Fruit fly (Drosophila melanogaster) whole organism, embryonic: ENCODE data around the gene Rbbp5.

Experiments
- Bgb ChIP-seq: fragments of 200-800 bp; sonication (Bioruptor generic); IDR thresholded peaks from 2 replicates; pipeline ENCODE4 v1.3.6; 2022; ENCODE audit warnings: missing biosample characterization, missing genetic modification characterization; ENCODE audit not compliant: partially characterized antibody
- BtbVII ChIP-seq: fragments of 200-800 bp; sonication (Bioruptor generic); optimal IDR thresholded peaks from 3 replicates; lab custom pipeline; 2017; ENCODE audit warnings: missing biosample characterization, mild to moderate bottlenecking, missing genetic modification characterization
- CG11398 ChIP-seq: fragments of 200-800 bp; sonication (Bioruptor generic); optimal IDR thresholded peaks from 2 replicates; lab custom pipeline; 2016; ENCODE audit warnings: missing biosample characterization, missing genetic modification characterization
- CG11723 ChIP-seq: fragments of 200-800 bp; sonication (Bioruptor generic); optimal IDR thresholded peaks from 2 replicates; lab custom pipeline; 2017; ENCODE audit warnings: missing biosample characterization, mild to moderate bottlenecking, missing genetic modification characterization
- CG12659 ChIP-seq: fragments of 200-800 bp; sonication (Bioruptor generic); optimal IDR thresholded peaks from 3 replicates; lab custom pipeline; 2017; ENCODE audit warnings: mild to moderate bottlenecking, missing biosample characterization, missing genetic modification reagents, missing genetic modification characterization
- CG13287 ChIP-seq: fragments of 200-800 bp; sonication (Bioruptor generic); IDR thresholded peaks from 2 replicates; pipeline ENCODE4 v1.3.6; 2022; ENCODE audit warnings: missing biosample characterization, missing genetic modification characterization; ENCODE audit not compliant: partially characterized antibody
- CG14860 ChIP-seq: fragments of 200-800 bp; sonication (Bioruptor generic); IDR thresholded peaks from 3 replicates; pipeline ENCODE4 v1.3.6; 2022; ENCODE audit warnings: missing biosample characterization, missing genetic modification characterization; ENCODE audit not compliant: partially characterized antibody
- CG15073 ChIP-seq: fragments of 200-800 bp; sonication (Bioruptor generic); optimal IDR thresholded peaks from 2 replicates; lab custom pipeline; 2016; ENCODE audit warnings: missing biosample characterization, missing genetic modification characterization
- CG15269 ChIP-seq: fragments of 200-800 bp; sonication (Bioruptor generic); optimal IDR thresholded peaks from 2 replicates; lab custom pipeline; 2018; ENCODE audit warnings: missing biosample characterization, mild to moderate bottlenecking, missing genetic modification characterization, moderate library complexity
- CG15514 ChIP-seq: fragments of 200-800 bp; sonication (Bioruptor generic); optimal IDR thresholded peaks from 3 replicates; lab custom pipeline; 2017; ENCODE audit warnings: missing biosample characterization, missing genetic modification characterization, mild to moderate bottlenecking, moderate library complexity, missing genetic modification reagents
- CG1603 ChIP-seq: fragments of 200-800 bp; sonication (Bioruptor generic); optimal IDR thresholded peaks from 2 replicates; lab custom pipeline; 2019; ENCODE audit warnings: missing biosample characterization, mild to moderate bottlenecking, missing genetic modification characterization, moderate library complexity
- CG17186 ChIP-seq: fragments of 200-800 bp; sonication (Bioruptor generic); optimal IDR thresholded peaks from 3 replicates; lab custom pipeline; 2017; ENCODE audit warnings: missing biosample characterization, missing genetic modification reagents, missing genetic modification characterization
- CG30020 ChIP-seq: fragments of 200-800 bp; optimal IDR thresholded peaks from 2 replicates; lab custom pipeline; 2019; ENCODE audit warnings: missing biosample characterization, mild to moderate bottlenecking, missing genetic modification characterization, moderate library complexity
- CG30431 ChIP-seq: fragments of 200-800 bp; sonication (Bioruptor generic); optimal IDR thresholded peaks from 2 replicates; lab custom pipeline; 2017; ENCODE audit warnings: missing biosample characterization, missing genetic modification characterization
- CG3163 ChIP-seq: fragments of 200-800 bp; sonication (Bioruptor generic); optimal IDR thresholded peaks from 3 replicates; lab custom pipeline; 2016; ENCODE audit warnings: missing biosample characterization, missing genetic modification characterization
- CG33557 ChIP-seq: fragments of 200-800 bp; sonication (Bioruptor generic); optimal IDR thresholded peaks from 2 replicates; lab custom pipeline; 2019; ENCODE audit warnings: missing biosample characterization, mild to moderate bottlenecking, missing genetic modification characterization, moderate library complexity
- CG6272 ChIP-seq: fragments of 200-800 bp; sonication (Bioruptor generic); IDR thresholded peaks from 2 replicates; pipeline ENCODE4 v1.3.6; 2022; ENCODE audit warnings: missing biosample characterization, missing genetic modification characterization
- CG6791 ChIP-seq: fragments of 200-800 bp; sonication (Bioruptor generic); IDR thresholded peaks from 3 replicates; pipeline ENCODE4 v1.3.6; 2022; ENCODE audit warnings: missing biosample characterization, missing genetic modification characterization; ENCODE audit not compliant: partially characterized antibody
- CG7963 ChIP-seq: fragments of 200-800 bp; sonication (Bioruptor generic); IDR thresholded peaks from 3 replicates; pipeline ENCODE4 v1.3.6; 2022; ENCODE audit warnings: missing biosample characterization, missing genetic modification characterization; ENCODE audit not compliant: partially characterized antibody
- CG8924 ChIP-seq: fragments of 200-800 bp; optimal IDR thresholded peaks from 3 replicates; lab custom pipeline; 2019; ENCODE audit warnings: missing biosample characterization, mild to moderate bottlenecking, missing genetic modification characterization, moderate library complexity
- CHES-1-like ChIP-seq: fragments of 200-800 bp; sonication (Bioruptor generic); optimal IDR thresholded peaks from 2 replicates; lab custom pipeline; 2016; ENCODE audit warnings: missing biosample characterization, missing genetic modification characterization
- Dbx ChIP-seq: fragments of 200-800 bp; sonication (Bioruptor generic); IDR thresholded peaks from 3 replicates; pipeline ENCODE4 v1.3.6; 2022; ENCODE audit warnings: missing biosample characterization, missing genetic modification characterization
- Dek ChIP-seq: fragments of 200-800 bp; sonication (Bioruptor generic); optimal IDR thresholded peaks from 3 replicates; lab custom pipeline; 2019; ENCODE audit warnings: missing biosample characterization, mild to moderate bottlenecking, missing genetic modification characterization, moderate library complexity
- Doc3 ChIP-seq: fragments of 200-800 bp; sonication (Bioruptor generic); IDR thresholded peaks from 3 replicates; pipeline ENCODE4 v1.3.6; 2022; ENCODE audit warnings: missing biosample characterization, missing genetic modification characterization; ENCODE audit not compliant: partially characterized antibody
- Dp ChIP-seq: fragments of 200-800 bp; sonication (Bioruptor generic); optimal IDR thresholded peaks from 2 replicates; lab custom pipeline; 2018; ENCODE audit warnings: missing biosample characterization, mild to moderate bottlenecking, missing genetic modification characterization, moderate library complexity
- Dref ChIP-seq: fragments of 200-800 bp; sonication (Bioruptor generic); IDR thresholded peaks from 2 replicates; pipeline ENCODE4 v1.3.6; 2022; ENCODE audit warnings: missing biosample characterization, missing genetic modification characterization
- Eip74EF ChIP-seq, 2 experiments: fragments of 200-800 bp in 1 of 2; fragments of >200 bp in 1 of 2; sonication (Bioruptor generic) in 1 of 2; optimal IDR thresholded peaks; 2 replicates each; lab custom pipeline; 2017 to 2019; ENCODE audit warnings: missing biosample characterization in 2 of 2, missing genetic modification characterization in 2 of 2, mild to moderate bottlenecking in 1 of 2, moderate library complexity in 1 of 2
- Oli ChIP-seq: fragments of 200-800 bp; sonication (Bioruptor generic); optimal IDR thresholded peaks from 2 replicates; lab custom pipeline; 2018; ENCODE audit warnings: missing biosample characterization, mild to moderate bottlenecking, missing genetic modification characterization, moderate library complexity
- Rx ChIP-seq: fragments of 200-800 bp; sonication (Bioruptor generic); IDR thresholded peaks from 2 replicates; pipeline ENCODE4 v1.3.6; 2022; ENCODE audit warnings: missing biosample characterization, missing genetic modification characterization
- Scr ChIP-seq: fragments of 200-800 bp; sonication (Bioruptor generic); IDR thresholded peaks from 2 replicates; pipeline ENCODE4 v1.3.6; 2022; ENCODE audit warnings: missing biosample characterization, missing genetic modification characterization; ENCODE audit not compliant: partially characterized antibody
- ato ChIP-seq: fragments of 200-800 bp; sonication (Bioruptor generic); IDR thresholded peaks from 2 replicates; pipeline ENCODE4 v1.3.6; 2022; ENCODE audit warnings: missing biosample characterization, missing genetic modification characterization; ENCODE audit not compliant: partially characterized antibody
- fd3F ChIP-seq: fragments of 200-800 bp; sonication (Bioruptor generic); optimal IDR thresholded peaks from 2 replicates; lab custom pipeline; 2018; ENCODE audit warnings: missing biosample characterization, mild to moderate bottlenecking, missing genetic modification characterization, moderate library complexity
- knrl ChIP-seq: fragments of 200-800 bp; sonication (Bioruptor generic); IDR thresholded peaks from 3 replicates; pipeline ENCODE4 v1.3.6; 2022; ENCODE audit warnings: missing biosample characterization, missing genetic modification characterization; ENCODE audit not compliant: partially characterized antibody
- maf-S ChIP-seq: fragments of 200-800 bp; sonication (Bioruptor generic); optimal IDR thresholded peaks from 2 replicates; lab custom pipeline; 2016; ENCODE audit warnings: missing biosample characterization, missing genetic modification characterization
- mld ChIP-seq: fragments of 200-800 bp; sonication (Bioruptor generic); IDR thresholded peaks from 3 replicates; pipeline ENCODE4 v1.3.6; 2022; ENCODE audit warnings: missing biosample characterization, missing genetic modification characterization; ENCODE audit not compliant: partially characterized antibody
- nerfin-2 ChIP-seq: fragments of 200-800 bp; sonication (Bioruptor generic); IDR thresholded peaks from 2 replicates; pipeline ENCODE4 v1.3.6; 2022; ENCODE audit warnings: missing biosample characterization, missing genetic modification characterization; ENCODE audit not compliant: partially characterized antibody
- nmo ChIP-seq: fragments of 200-800 bp; sonication (Bioruptor generic); optimal IDR thresholded peaks from 2 replicates; lab custom pipeline; 2018; ENCODE audit warnings: missing biosample characterization, mild to moderate bottlenecking, missing genetic modification characterization, moderate library complexity
- odd ChIP-seq: fragments of 200-800 bp; sonication (Bioruptor generic); optimal IDR thresholded peaks from 2 replicates; lab custom pipeline; 2017; ENCODE audit warnings: missing biosample characterization, mild to moderate bottlenecking, missing genetic modification characterization
- p53 ChIP-seq: fragments of 200-800 bp; sonication (Bioruptor generic); optimal IDR thresholded peaks from 2 replicates; lab custom pipeline; 2016; ENCODE audit warnings: missing biosample characterization, missing genetic modification characterization
- pita ChIP-seq: fragments of 200-800 bp; sonication (Bioruptor generic); optimal IDR thresholded peaks from 2 replicates; lab custom pipeline; 2017; ENCODE audit warnings: missing biosample characterization, mild to moderate bottlenecking, missing genetic modification characterization
- rib ChIP-seq: fragments of 200-800 bp; sonication (Bioruptor generic); IDR thresholded peaks from 2 replicates; pipeline ENCODE4 v1.3.6; 2022; ENCODE audit warnings: missing biosample characterization, missing genetic modification characterization
- ro ChIP-seq: fragments of 200-800 bp; sonication (Bioruptor generic); IDR thresholded peaks from 2 replicates; pipeline ENCODE4 v1.3.6; 2022; ENCODE audit warnings: missing biosample characterization, missing genetic modification characterization
- row ChIP-seq: fragments of 200-800 bp; sonication (Bioruptor generic); IDR thresholded peaks from 3 replicates; pipeline ENCODE4 v1.3.6; 2022; ENCODE audit warnings: missing biosample characterization, missing genetic modification characterization
- run ChIP-seq: fragments of 200-800 bp; sonication (Bioruptor generic); optimal IDR thresholded peaks from 3 replicates; lab custom pipeline; 2018; ENCODE audit warnings: missing biosample characterization, mild to moderate bottlenecking, missing genetic modification characterization
- sens-2 ChIP-seq: fragments of 200-800 bp; sonication (Bioruptor generic); IDR thresholded peaks from 2 replicates; pipeline ENCODE4 v1.3.6; 2022; ENCODE audit warnings: missing biosample characterization, missing genetic modification characterization
- sob ChIP-seq: fragments of 200-800 bp; sonication (Bioruptor generic); IDR thresholded peaks from 2 replicates; pipeline ENCODE4 v1.3.6; 2022; ENCODE audit warnings: missing biosample characterization, missing genetic modification characterization
- ttk ChIP-seq: fragments of 200-800 bp; sonication (Bioruptor generic); IDR thresholded peaks from 2 replicates; pipeline ENCODE4 v2.1.2; 2022; ENCODE audit warnings: missing biosample characterization, missing genetic modification characterization
- unc-4 ChIP-seq: fragments of 200-800 bp; sonication (Bioruptor generic); IDR thresholded peaks from 2 replicates; pipeline ENCODE4 v1.3.6; 2022; ENCODE audit warnings: missing biosample characterization, missing genetic modification characterization; ENCODE audit not compliant: partially characterized antibody
- z ChIP-seq: fragments of 200-800 bp; sonication (Bioruptor generic); IDR thresholded peaks from 3 replicates; pipeline ENCODE4 v1.3.6; 2022; ENCODE audit warnings: missing biosample characterization, missing genetic modification characterization

Gene Rbbp5

DNA sequence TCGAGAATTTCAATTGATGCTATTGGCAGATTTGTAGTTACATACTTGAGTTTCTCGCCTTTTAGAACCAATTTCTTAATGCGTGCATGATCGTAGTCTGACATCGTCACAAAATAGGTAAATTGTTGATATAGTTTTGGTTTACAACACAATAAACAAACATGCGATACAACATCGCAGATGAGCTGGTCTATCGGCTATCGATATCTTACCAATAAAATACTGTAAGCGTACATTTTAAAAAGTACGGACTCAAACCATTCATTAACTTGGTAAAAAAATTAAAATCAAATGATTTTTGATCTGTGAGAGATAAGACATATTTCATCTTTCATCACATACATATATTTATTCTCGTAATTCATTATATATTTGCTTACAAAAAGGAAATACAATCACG lies 50.9 kb downstream of the Rbbp5 start, which contains the start of gene FRG1 (continued):
- TF ChIP-seq odd (GFP tag; lab: Kevin White, UChicago) (no peak), CG6272 (no peak), CG11398 (GFP tag; lab: Kevin White, UChicago) (no peak), CG13287 (GFP tag; lab: Robert Waterston, UW) (peak; percentile 87), CG17186 (no peak), Scr (GFP tag; lab: Robert Waterston, UW) (peak; percentile 75), Dbx (no peak), Dp (GFP tag; lab: Kevin White, UChicago) (peak; percentile 58), ro (GFP tag; lab: Robert Waterston, UW) (no peak), nerfin-2 (GFP tag; lab: Robert Waterston, UW) (peak; percentile 70), p53 (GFP tag; lab: Kevin White, UChicago) (no peak), CG15514 (peak; percentile 31), CG6791 (GFP tag; lab: Robert Waterston, UW) (peak; percentile 82), CG12659 (GFP tag; lab: Kevin White, UChicago) (peak; percentile 31), Eip74EF (GFP tag; optimal IDR thresholded peaks at IDR 0.05; lab: Kevin White, UChicago) (no peak), CG30020 (peak; percentile 48), CHES-1-like (GFP tag; lab: Kevin White, UChicago) (no peak), CG8924 (tag; lab: Kevin White, UChicago) (peak; percentile 35), maf-S (GFP tag; lab: Kevin White, UChicago) (no peak), row (GFP tag; lab: Robert Waterston, UW) (no peak), BtbVII (GFP tag; lab: Kevin White, UChicago) (no peak), unc-4 (GFP tag; lab: Robert Waterston, UW) (peak; percentile 74; the same call in 1 of the 2 replicates), Doc3 (GFP tag; lab: Robert Waterston, UW) (peak; percentile 59; the same call in 2 of the 3 replicates), CG11723 (no peak), Bgb (GFP tag; lab: Robert Waterston, UW) (peak; percentile 85), mld (peak; percentile 64; the same call in 2 of the 3 replicates), CG33557 (GFP tag; lab: Kevin White, UChicago) (no peak), sob (GFP tag; lab: Robert Waterston, UW) (no peak), CG1603 (tag; lab: Kevin White, UChicago) (peak; percentile 67), sens-2 (no peak), Dref (GFP tag; lab: Robert Waterston, UW) (peak; percentile 81), CG15073 (GFP tag; lab: Kevin White, UChicago) (no peak), CG3163 (no peak), rib (GFP tag; lab: Robert Waterston, UW) (no peak), CG15269 (tag; lab: Kevin White, UChicago) (no peak), fd3F (no peak), CG7963 (peak; percentile 43; the same call in 2 of the 3 replicates), z (no peak), Oli (tag; lab: Kevin White, UChicago) (no peak), Rx (GFP tag; lab: Robert Waterston, UW) (no peak), ato (GFP tag; lab: Robert Waterston, UW) (peak; percentile 67), nmo (GFP tag; lab: Kevin White, UChicago) (peak; percentile 9), CG14860 (peak; percentile 77), knrl (GFP tag; lab: Robert Waterston, UW) (peak; percentile 64; the same call in 2 of the 3 replicates), ttk (no peak), run (tag; lab: Kevin White, UChicago) (no peak), CG30431 (GFP tag; lab: Kevin White, UChicago) (no peak), Dek (tag; lab: Kevin White, UChicago) (no peak), pita (peak; percentile 36)
